Worm (Caenorhabditis elegans): ENCODE results near the gene hmt-1.

hmt-1 gene

DNA sequence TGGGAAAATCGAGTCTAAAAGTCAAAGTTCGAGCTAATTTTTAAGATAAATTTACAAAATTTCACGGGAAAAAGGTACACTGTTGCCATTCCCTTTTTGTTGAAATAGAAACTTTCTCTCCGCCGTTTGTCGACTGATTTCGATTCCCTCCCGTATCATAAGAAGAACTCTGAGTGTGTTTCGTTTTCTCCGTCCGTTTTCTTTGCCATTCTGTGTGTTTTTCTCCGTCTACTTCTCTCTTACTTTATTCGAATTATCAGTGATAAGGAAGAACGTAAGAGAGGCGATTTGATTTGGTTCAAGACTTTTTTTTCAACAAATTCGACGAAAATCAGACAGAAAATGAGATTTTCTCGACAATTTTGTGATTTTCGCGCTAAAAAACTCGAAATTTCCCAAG lies 53.2 kb downstream of the hmt-1 start:
- TF ChIP-seq nhr-11 (tag; optimal IDR thresholded peaks at IDR 0.05) (no peak), madf-2 (tag; optimal IDR thresholded peaks at IDR 0.05) (no peak), lin-11 (tag; optimal IDR thresholded peaks at IDR 0.05) (no peak), C08G9.2 (tag; optimal IDR thresholded peaks at IDR 0.05) (no peak), fkh-6 (tag; optimal IDR thresholded peaks at IDR 0.05) (no peak), pha-4 (tag; optimal IDR thresholded peaks at IDR 0.05) (no peak), ceh-18 (tag; optimal IDR thresholded peaks at IDR 0.05) (no peak), ztf-16 (tag; optimal IDR thresholded peaks at IDR 0.05) (no peak), dve-1 (tag; optimal IDR thresholded peaks at IDR 0.05) (no peak), pat-9 (tag; optimal IDR thresholded peaks at IDR 0.05) (no peak)

DNA sequence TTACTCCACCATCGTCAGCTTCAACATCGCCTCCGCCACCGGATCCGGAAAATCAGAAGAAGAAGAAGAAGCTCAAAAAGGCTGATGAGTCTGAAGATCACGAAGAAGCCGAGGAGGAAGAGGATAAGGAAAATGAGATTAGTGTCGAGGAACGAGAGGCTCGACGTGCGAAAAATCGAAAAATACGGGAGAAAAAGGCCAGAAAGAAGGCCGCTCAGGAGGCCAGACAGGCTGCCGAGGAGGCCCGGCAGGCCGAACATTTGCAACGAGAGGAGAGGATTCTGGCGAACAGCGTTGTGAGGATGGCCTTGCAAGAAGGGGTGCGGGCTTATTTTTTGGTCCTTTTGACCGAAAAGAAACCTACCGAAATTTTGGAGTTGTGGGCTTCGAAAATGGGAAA lies 54.6 kb downstream of the hmt-1 start:
- TF ChIP-seq lin-11 (tag; optimal IDR thresholded peaks at IDR 0.05) (no peak), hlh-13 (GFP tag; optimal IDR thresholded peaks at IDR 0.05) (no peak), ets-4 (tag; optimal IDR thresholded peaks at IDR 0.05) (no peak), sox-2 (GFP tag; IDR thresholded peaks at IDR 0.05) (no peak), pat-9 (tag; optimal IDR thresholded peaks at IDR 0.05) (no peak), K02D7.2 (tag; optimal IDR thresholded peaks at IDR 0.05) (no peak), npax-4 (tag; optimal IDR thresholded peaks at IDR 0.05) (no peak), ceh-45 (GFP tag; IDR thresholded peaks at IDR 0.05) (no peak), ceh-48 (tag; optimal IDR thresholded peaks at IDR 0.05) (no peak), nfya-1 (tag; optimal IDR thresholded peaks at IDR 0.05) (no peak), hlh-30 (tag; optimal IDR thresholded peaks at IDR 0.05; ENCODE audit: insufficient read depth) (no peak), fkh-10 (GFP tag; optimal IDR thresholded peaks at IDR 0.05) (no peak), ceh-18 (tag; optimal IDR thresholded peaks at IDR 0.05) (no peak), sox-4 (tag; optimal IDR thresholded peaks at IDR 0.05) (no peak), elt-4 (tag; optimal IDR thresholded peaks at IDR 0.05) (no peak)
